Fruit fly (Drosophila melanogaster) whole organism, wandering third instar larva: ENCODE data around the gene CG42764.
"Not testable (repeated sequence)": the region's sequence is repeated elsewhere in the genome, so short reads cannot be mapped to it uniquely, and the experiment has no call there.

Experiments used
- Dfd ChIP-seq: fragments of >200 bp; optimal IDR thresholded peaks from 2 replicates; lab custom pipeline; 2017; ENCODE audit warnings: missing biosample characterization, missing genetic modification characterization
- HLH106 ChIP-seq: fragments of 200-800 bp; optimal IDR thresholded peaks from 3 replicates; lab custom pipeline; 2019; ENCODE audit warnings: missing biosample characterization, mild to moderate bottlenecking, missing genetic modification characterization, moderate library complexity
- Hr83 ChIP-seq: fragments of 200-300 bp; sonication (Bioruptor generic); optimal IDR thresholded peaks from 2 replicates; lab custom pipeline; 2016; ENCODE audit warnings: missing biosample characterization, mild to moderate bottlenecking, missing genetic modification characterization, moderate library complexity; ENCODE audit not compliant: poor library complexity, severe bottlenecking
- br ChIP-seq: fragments of 200-800 bp; sonication (Bioruptor generic); optimal IDR thresholded peaks from 2 replicates; lab custom pipeline; 2016; ENCODE audit warnings: missing biosample characterization, missing genetic modification characterization
- brk ChIP-seq: fragments of 200-800 bp; sonication (Bioruptor generic); optimal IDR thresholded peaks from 2 replicates; lab custom pipeline; 2016; ENCODE audit warnings: missing biosample characterization, mild to moderate bottlenecking, missing genetic modification characterization
- fru ChIP-seq: fragments of 200-800 bp; sonication (Bioruptor generic); optimal IDR thresholded peaks from 3 replicates; lab custom pipeline; 2016; ENCODE audit warnings: missing biosample characterization, mild to moderate bottlenecking, missing genetic modification characterization
- sage ChIP-seq: fragments of 200-800 bp; sonication (Bioruptor generic); optimal IDR thresholded peaks from 2 replicates; lab custom pipeline; 2016; ENCODE audit warnings: missing biosample characterization, mild to moderate bottlenecking, missing genetic modification characterization
- usp ChIP-seq: fragments of >200 bp; optimal IDR thresholded peaks from 2 replicates; lab custom pipeline; 2017; ENCODE audit warnings: missing biosample characterization, missing genetic modification characterization

DNA sequence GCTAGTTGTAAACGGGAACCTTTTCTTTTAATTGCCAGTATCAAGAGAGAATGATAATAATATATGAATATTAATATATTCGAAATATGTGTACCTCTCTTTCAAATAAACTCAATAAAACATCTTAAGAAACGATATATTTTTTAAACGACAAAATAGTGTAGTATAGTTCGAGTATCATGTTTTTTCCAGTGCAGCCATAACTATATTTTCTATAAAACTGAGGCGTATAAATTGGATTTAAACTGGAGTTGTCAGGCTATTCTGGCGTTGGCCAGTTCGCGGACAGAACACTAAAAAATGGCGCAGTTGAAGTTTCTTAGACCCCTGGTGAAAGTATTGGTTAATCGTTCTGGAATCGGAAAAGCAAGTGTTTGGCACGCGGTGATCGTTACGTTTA is 38.0 kb upstream of the CG42764 start, which contains the start of gene CG17637:
- TF ChIP-seq HLH106 (tag; lab: Kevin White, UChicago); Hr83 (GFP tag; lab: Kevin White, UChicago); brk (GFP tag; lab: Kevin White, UChicago); fru; Dfd (GFP tag; lab: Kevin White, UChicago); sage (GFP tag; lab: Kevin White, UChicago); usp (GFP tag; lab: Kevin White, UChicago); br: not testable (repeated sequence)
